Fruit fly (Drosophila melanogaster): ENCODE results near the gene Cyp305a1.
A peak's percentile ranks its signal among the peaks of the same experiment; 100 is the strongest.

The Cyp305a1 gene

DNA sequence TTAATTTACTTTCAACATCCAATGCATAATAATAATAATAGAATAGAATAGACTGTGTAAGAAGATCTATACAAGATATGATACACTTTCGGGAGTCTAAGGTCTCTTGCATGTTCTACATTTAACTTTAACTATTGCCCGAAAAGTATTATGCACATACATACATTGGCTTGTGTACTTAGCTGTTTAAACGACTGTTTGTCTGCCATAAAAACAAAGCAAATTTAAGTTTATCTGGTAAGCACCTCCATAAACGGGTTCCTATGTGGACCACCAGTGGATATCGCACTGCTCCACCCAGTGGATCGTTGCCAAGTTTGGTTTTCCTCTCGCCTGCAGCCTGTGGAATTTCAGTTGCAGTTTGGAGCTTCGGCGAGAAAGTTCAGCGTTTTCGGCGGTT lies 33.8 kb upstream of the Cyp305a1 start (continued):
- no peak for TF ChIP-seq gcm (GFP tag; optimal IDR thresholded peaks at IDR 0.05)
- no peak for TF ChIP-seq tx (GFP tag; optimal IDR thresholded peaks at IDR 0.05)
- no peak for TF ChIP-seq cg (GFP tag; optimal IDR thresholded peaks at IDR 0.05)
- no peak for TF ChIP-seq CG16813 (GFP tag; IDR thresholded peaks at IDR 0.05; ENCODE audit: partially characterized antibody)
- no peak for TF ChIP-seq Opbp (GFP tag; IDR thresholded peaks at IDR 0.05; ENCODE audit: partially characterized antibody)
- TF ChIP-seq CG8281 (tag; optimal IDR thresholded peaks at IDR 0.05): no peak
- TF ChIP-seq MTF-1 (GFP tag; optimal IDR thresholded peaks at IDR 0.05; ENCODE audit: borderline replicate concordance): peak; percentile 24
- TF ChIP-seq Vsx1 (GFP tag; optimal IDR thresholded peaks at IDR 0.05): peak; percentile 63
- no peak for TF ChIP-seq CG17186 (GFP tag; optimal IDR thresholded peaks at IDR 0.05)
- TF ChIP-seq fd64A (GFP tag; optimal IDR thresholded peaks at IDR 0.05): no peak
- TF ChIP-seq disco-r (GFP tag; optimal IDR thresholded peaks at IDR 0.05): no peak
- no peak for TF ChIP-seq Gsc (GFP tag; IDR thresholded peaks at IDR 0.05)
- no peak for TF ChIP-seq CG6272 (GFP tag; IDR thresholded peaks at IDR 0.05)
- no peak for TF ChIP-seq CG9437 (GFP tag; optimal IDR thresholded peaks at IDR 0.05)
- TF ChIP-seq HLH54F (GFP tag; optimal IDR thresholded peaks at IDR 0.05): no peak
- peak; percentile 52 for TF ChIP-seq unpg (GFP tag; optimal IDR thresholded peaks at IDR 0.05)
- TF ChIP-seq lov (optimal IDR thresholded peaks at IDR 0.05): no peak
- no peak for TF ChIP-seq lov (GFP tag; IDR thresholded peaks at IDR 0.05)
- no peak for TF ChIP-seq CG8089 (GFP tag; optimal IDR thresholded peaks at IDR 0.05)
- peak; percentile 71 for TF ChIP-seq CG12071 (GFP tag; optimal IDR thresholded peaks at IDR 0.05)
- TF ChIP-seq HLH3B (GFP tag; IDR thresholded peaks at IDR 0.05): 0 out of 2 replicates have a peak, but pooled peaks have one; percentile 6
- no peak for TF ChIP-seq Hey (tag; optimal IDR thresholded peaks at IDR 0.05)
- TF ChIP-seq bab2 (GFP tag; optimal IDR thresholded peaks at IDR 0.05): no peak
- TF ChIP-seq abd-A (tag; optimal IDR thresholded peaks at IDR 0.05): no peak
- TF ChIP-seq salm (tag; optimal IDR thresholded peaks at IDR 0.05): peak; percentile 55
- no peak for TF ChIP-seq CG31441 (GFP tag; IDR thresholded peaks at IDR 0.05)
- no peak for TF ChIP-seq tna (GFP tag; IDR thresholded peaks at IDR 0.05; ENCODE audit: partially characterized antibody)
- TF ChIP-seq CG33557 (GFP tag; optimal IDR thresholded peaks at IDR 0.05): no peak
- no peak for TF ChIP-seq sisA (GFP tag; IDR thresholded peaks at IDR 0.05)
- TF ChIP-seq CG15269 (tag; optimal IDR thresholded peaks at IDR 0.05): peak; percentile 27
- TF ChIP-seq CG1602 (GFP tag; optimal IDR thresholded peaks at IDR 0.05): no peak
- TF ChIP-seq sima (GFP tag; optimal IDR thresholded peaks at IDR 0.05): no peak
- TF ChIP-seq sd (tag; optimal IDR thresholded peaks at IDR 0.05): no peak
- TF ChIP-seq NFAT (GFP tag; IDR thresholded peaks at IDR 0.05): no peak
- TF ChIP-seq Lhr (GFP tag; optimal IDR thresholded peaks at IDR 0.05): no peak
- TF ChIP-seq stwl (tag; optimal IDR thresholded peaks at IDR 0.05): no peak
- no peak for TF ChIP-seq CG17829 (tag; optimal IDR thresholded peaks at IDR 0.05)
- TF ChIP-seq Dip2 (GFP tag; IDR thresholded peaks at IDR 0.05): no peak
- TF ChIP-seq peb (GFP tag; IDR thresholded peaks at IDR 0.05): no peak
- TF ChIP-seq B-H2 (GFP tag; optimal IDR thresholded peaks at IDR 0.05): peak; percentile 0
- TF ChIP-seq Fer1 (GFP tag; optimal IDR thresholded peaks at IDR 0.05): peak; percentile 63
- TF ChIP-seq corto (GFP tag; optimal IDR thresholded peaks at IDR 0.05): no peak
- no peak for TF ChIP-seq otp (GFP tag; IDR thresholded peaks at IDR 0.05)
- no peak for TF ChIP-seq Sox102F (GFP tag; optimal IDR thresholded peaks at IDR 0.05)
- no peak for TF ChIP-seq E2f2 (GFP tag; IDR thresholded peaks at IDR 0.05)
- TF ChIP-seq seq (GFP tag; IDR thresholded peaks at IDR 0.05): no peak
- TF ChIP-seq Taf1 (GFP tag; IDR thresholded peaks at IDR 0.05): no peak
- no peak for TF ChIP-seq Hr3 (GFP tag; optimal IDR thresholded peaks at IDR 0.05)
- no peak for TF ChIP-seq shn (GFP tag; optimal IDR thresholded peaks at IDR 0.05)
- no peak for TF ChIP-seq ken (GFP tag; IDR thresholded peaks at IDR 0.05)
- no peak for TF ChIP-seq CG11398 (GFP tag; optimal IDR thresholded peaks at IDR 0.05)
- peak; percentile 25 for TF ChIP-seq scrt (GFP tag; optimal IDR thresholded peaks at IDR 0.05)
